Fruit fly (Drosophila melanogaster): ENCODE measurements around the gene CG44475.

The CG44475 gene

dm6 chr2L:15912008-15912900, 29.3 kb upstream of the CG44475 start (continued):
- no peak for TF ChIP-seq bbx (GFP tag; IDR thresholded peaks at IDR 0.05; ENCODE audit: partially characterized antibody)
- no peak for TF ChIP-seq h (optimal IDR thresholded peaks at IDR 0.05)
- TF ChIP-seq CG2889 (GFP tag; IDR thresholded peaks at IDR 0.05) = peak; percentile 86
- peak; percentile 75 for TF ChIP-seq CG11560 (tag; IDR thresholded peaks at IDR 0.05)
- no peak for TF ChIP-seq knrl (GFP tag; IDR thresholded peaks at IDR 0.05; ENCODE audit: partially characterized antibody)
- TF ChIP-seq CG13424 (tag; optimal IDR thresholded peaks at IDR 0.05) = peak; percentile 96
- TF ChIP-seq Ets65A (GFP tag) = no peak
- peak in 1 of 2 experiments; percentile 96 for TF ChIP-seq eve (GFP tag; optimal IDR thresholded peaks at IDR 0.05)
- peak; percentile 78 for TF ChIP-seq CG10543 (GFP tag; optimal IDR thresholded peaks at IDR 0.05)
- TF ChIP-seq CG10565 (GFP tag; optimal IDR thresholded peaks at IDR 0.05) = no peak
- peak; percentile 85 for TF ChIP-seq CG3407 (GFP tag; optimal IDR thresholded peaks at IDR 0.05)
- TF ChIP-seq tna (GFP tag; IDR thresholded peaks at IDR 0.05; ENCODE audit: partially characterized antibody) = no peak; the same call in 1 of the 2 replicates
- TF ChIP-seq CG32767 (GFP tag; IDR thresholded peaks at IDR 0.05) = peak; percentile 95
- peak; percentile 20 for TF ChIP-seq TFAM (GFP tag; optimal IDR thresholded peaks at IDR 0.05)
- peak; percentile 34 for TF ChIP-seq maf-S (GFP tag; optimal IDR thresholded peaks at IDR 0.05)
- peak; percentile 37; the same call in 1 of the 3 replicates for TF ChIP-seq HLH4C (GFP tag; IDR thresholded peaks at IDR 0.05; ENCODE audit: partially characterized antibody)
- peak; percentile 83 for TF ChIP-seq Drgx (GFP tag; IDR thresholded peaks at IDR 0.05)
- TF ChIP-seq Poxn (GFP tag; IDR thresholded peaks at IDR 0.05) = peak; percentile 72
- TF ChIP-seq CG3065 (GFP tag; optimal IDR thresholded peaks at IDR 0.05) = peak; percentile 88
- peak; percentile 90 for TF ChIP-seq Spps (tag; optimal IDR thresholded peaks at IDR 0.05)
- TF ChIP-seq CG4404 (GFP tag; IDR thresholded peaks at IDR 0.05) = peak; percentile 84
- TF ChIP-seq CG30020 (tag; optimal IDR thresholded peaks at IDR 0.05) = peak; percentile 81
- TF ChIP-seq CG7839 (tag; optimal IDR thresholded peaks at IDR 0.05) = peak; percentile 96
- TF ChIP-seq bowl (GFP tag; IDR thresholded peaks at IDR 0.05) = peak; percentile 68; the same call in 1 of the 2 replicates
- no peak for TF ChIP-seq zen2 (GFP tag; IDR thresholded peaks at IDR 0.05; ENCODE audit: partially characterized antibody)
- TF ChIP-seq pho (GFP tag; optimal IDR thresholded peaks at IDR 0.05) = peak; percentile 45
- peak; percentile 87 for TF ChIP-seq klu (GFP tag; IDR thresholded peaks at IDR 0.05)
- peak; percentile 89 for TF ChIP-seq bcd (GFP tag; optimal IDR thresholded peaks at IDR 0.05)
- TF ChIP-seq gfzf (GFP tag; optimal IDR thresholded peaks at IDR 0.05) = no peak
- no peak for TF ChIP-seq eyg (GFP tag; optimal IDR thresholded peaks at IDR 0.05)
- peak; percentile 82 for TF ChIP-seq CG2120 (GFP tag; optimal IDR thresholded peaks at IDR 0.05)
- TF ChIP-seq Nf-YA (GFP tag; IDR thresholded peaks at IDR 0.05) = peak; percentile 48; the same call in 1 of the 2 replicates
- TF ChIP-seq CG11085 (GFP tag; IDR thresholded peaks at IDR 0.05) = peak; percentile 75
- TF ChIP-seq Dad (GFP tag; optimal IDR thresholded peaks at IDR 0.05) = peak; percentile 16
- no peak for TF ChIP-seq CG1792 (GFP tag; optimal IDR thresholded peaks at IDR 0.05)
- TF ChIP-seq Oaz (GFP tag; IDR thresholded peaks at IDR 0.05) = peak; percentile 75
- TF ChIP-seq btn (GFP tag; optimal IDR thresholded peaks at IDR 0.05) = no peak
- no peak for TF ChIP-seq CG34376 (GFP tag; optimal IDR thresholded peaks at IDR 0.05)
- peak; percentile 99 for TF ChIP-seq CoRest (tag; optimal IDR thresholded peaks at IDR 0.05)
- peak; percentile 20 for TF ChIP-seq Mad (GFP tag; optimal IDR thresholded peaks at IDR 0.05)
- TF ChIP-seq gem (tag; optimal IDR thresholded peaks at IDR 0.05) = peak; percentile 97
- TF ChIP-seq dysf (GFP tag; IDR thresholded peaks at IDR 0.05) = peak; percentile 96
- TF ChIP-seq chn (GFP tag; optimal IDR thresholded peaks at IDR 0.05) = peak; percentile 36
- peak; percentile 82 for TF ChIP-seq schlank (tag; optimal IDR thresholded peaks at IDR 0.05)
- TF ChIP-seq CG17328 (GFP tag; IDR thresholded peaks at IDR 0.05) = peak; percentile 95
- no peak for TF ChIP-seq CG9609 (GFP tag; optimal IDR thresholded peaks at IDR 0.05)
- TF ChIP-seq CG12155 (GFP tag; optimal IDR thresholded peaks at IDR 0.05) = peak; percentile 87
- TF ChIP-seq CG7556 (GFP tag; optimal IDR thresholded peaks at IDR 0.05) = peak; percentile 94
- TF ChIP-seq gt (GFP tag; IDR thresholded peaks at IDR 0.05) = 0 out of 2 replicates have a peak, but pooled peaks have one; percentile 10
- TF ChIP-seq vfl (GFP tag; optimal IDR thresholded peaks at IDR 0.05) = no peak

All from whole organism, embryonic.